Fruit fly (Drosophila melanogaster) whole organism: Measurements from ENCODE around the gene CG17027.

ENCODE experiments used
- CG8478 ChIP-seq: fragments of >200 bp; optimal IDR thresholded peaks from 2 replicates; lab custom pipeline; 2018; ENCODE audit warnings: inconsistent platforms
- Dll ChIP-seq: fragments of >200 bp; optimal IDR thresholded peaks from 2 replicates; lab custom pipeline; 2017
- EcR ChIP-seq, 2 experiments: fragments of >200 bp; optimal IDR thresholded peaks; 2 replicates each; lab custom pipeline; 2017; ENCODE audit warnings: missing biosample characterization in 2 of 2, missing genetic modification characterization in 2 of 2, missing genetic modification reagents in 2 of 2
- pan ChIP-seq: fragments of >200 bp; optimal IDR thresholded peaks from 2 replicates; lab custom pipeline; 2017
- psq ChIP-seq: fragments of >200 bp; optimal IDR thresholded peaks from 2 replicates; lab custom pipeline; 2017

dm6 chr3L:15976758-15977157, 3.1 kb upstream of the CG17027 start, which contains the start of gene CG17029:
- TF ChIP-seq pan (no peak), Dll (no peak), EcR (GFP tag; optimal IDR thresholded peaks at IDR 0.05; lab: Kevin White, UChicago) (no peak), psq (lab: Kevin White, UChicago) (no peak), CG8478 (no peak)
